Fruit fly (Drosophila melanogaster): ENCODE measurements around the gene IP3K1.
A peak's percentile ranks its signal among the peaks of the same experiment; 100 is the strongest.

IP3K1 gene

dm6 chr2L:9737803-9738202, 44.4 kb upstream of the IP3K1 start (continued):
- TF ChIP-seq D19A (tag; optimal IDR thresholded peaks at IDR 0.05) (no peak), cg (GFP tag; optimal IDR thresholded peaks at IDR 0.05) (no peak), CG14965 (GFP tag; optimal IDR thresholded peaks at IDR 0.05; ENCODE audit: borderline replicate concordance) (no peak), lbe (GFP tag; optimal IDR thresholded peaks at IDR 0.05) (no peak), D (optimal IDR thresholded peaks at IDR 0.05) (no peak), D (GFP tag; optimal IDR thresholded peaks at IDR 0.05) (no peak), CG17328 (GFP tag; IDR thresholded peaks at IDR 0.05) (no peak), Bdp1 (GFP tag; optimal IDR thresholded peaks at IDR 0.05) (no peak), Dref (GFP tag; IDR thresholded peaks at IDR 0.05) (no peak), Hr51 (GFP tag; optimal IDR thresholded peaks at IDR 0.05) (peak in 1 of 2 experiments; percentile 49), salm (tag; optimal IDR thresholded peaks at IDR 0.05) (no peak), Oli (tag; optimal IDR thresholded peaks at IDR 0.05) (peak; percentile 42), dysf (GFP tag; IDR thresholded peaks at IDR 0.05) (0 out of 3 replicates have a peak, but pooled peaks have one; percentile 17), Dbx (GFP tag; IDR thresholded peaks at IDR 0.05) (0 out of 3 replicates have a peak, but pooled peaks have one; percentile 14), Ssrp (tag; optimal IDR thresholded peaks at IDR 0.05) (peak; percentile 19), CG18619 (GFP tag; optimal IDR thresholded peaks at IDR 0.05) (peak; percentile 9), CG3163 (GFP tag; optimal IDR thresholded peaks at IDR 0.05) (no peak), tio (GFP tag; optimal IDR thresholded peaks at IDR 0.05) (peak; percentile 18), Ets97D (GFP tag; optimal IDR thresholded peaks at IDR 0.05) (no peak), Atf-2 (GFP tag; optimal IDR thresholded peaks at IDR 0.05) (no peak), toy (GFP tag; IDR thresholded peaks at IDR 0.05) (no peak), Bteb2 (GFP tag; optimal IDR thresholded peaks at IDR 0.05) (no peak), ATbp (GFP tag; optimal IDR thresholded peaks at IDR 0.05) (no peak), CG15514 (GFP tag; optimal IDR thresholded peaks at IDR 0.05) (peak; percentile 11), gsb-n (tag; optimal IDR thresholded peaks at IDR 0.05) (no peak), CG13287 (GFP tag; IDR thresholded peaks at IDR 0.05; ENCODE audit: partially characterized antibody) (no peak), CG7556 (GFP tag; optimal IDR thresholded peaks at IDR 0.05) (peak; percentile 14), CG6254 (GFP tag; optimal IDR thresholded peaks at IDR 0.05) (no peak), CG31365 (tag; optimal IDR thresholded peaks at IDR 0.05) (no peak), Doc2 (GFP tag; IDR thresholded peaks at IDR 0.05) (no peak), Gug (GFP tag; IDR thresholded peaks at IDR 0.05) (no peak), CG17359 (tag; optimal IDR thresholded peaks at IDR 0.05) (peak; percentile 32), emc (GFP tag; optimal IDR thresholded peaks at IDR 0.05) (no peak), cad (GFP tag; optimal IDR thresholded peaks at IDR 0.05) (no peak), nmo (GFP tag; optimal IDR thresholded peaks at IDR 0.05) (peak; percentile 25), Dip3 (GFP tag; optimal IDR thresholded peaks at IDR 0.05) (no peak), CG31441 (GFP tag; IDR thresholded peaks at IDR 0.05) (peak; percentile 45; the same call in 1 of the 2 replicates), CG7357 (GFP tag; IDR thresholded peaks at IDR 0.05) (no peak), Sox100B (GFP tag; optimal IDR thresholded peaks at IDR 0.05) (no peak), CG12744 (GFP tag; optimal IDR thresholded peaks at IDR 0.05) (no peak), prd (optimal IDR thresholded peaks at IDR 0.05) (no peak), prd (GFP tag; IDR thresholded peaks at IDR 0.05) (peak; percentile 13; the same call in 1 of the 3 replicates), CG3726 (GFP tag; IDR thresholded peaks at IDR 0.05) (no peak), CG10959 (GFP tag; IDR thresholded peaks at IDR 0.05) (no peak), CG11696 (GFP tag; IDR thresholded peaks at IDR 0.05) (no peak), Blimp-1 (GFP tag; optimal IDR thresholded peaks at IDR 0.05) (peak; percentile 8), run (tag; optimal IDR thresholded peaks at IDR 0.05) (no peak), Sox102F (GFP tag; optimal IDR thresholded peaks at IDR 0.05) (peak; percentile 27), CG34422 (GFP tag; IDR thresholded peaks at IDR 0.05) (no peak), CG16813 (GFP tag; IDR thresholded peaks at IDR 0.05; ENCODE audit: partially characterized antibody) (no peak), kah (GFP tag; optimal IDR thresholded peaks at IDR 0.05) (no peak), grau (tag; optimal IDR thresholded peaks at IDR 0.05) (peak; percentile 27)
